Worm (Caenorhabditis elegans) whole organism, young adult: ENCODE results near the gene T25B9.3.

Source experiments
- B0035.1 ChIP-seq: sonication (generic microtip); optimal IDR thresholded peaks from 2 replicates; lab custom pipeline; 2016; ENCODE audit warnings: missing genetic modification characterization, mild to moderate bottlenecking, missing compliant biosample characterization, missing genotype, missing genetic modification reagents
- B0336.3 ChIP-seq: fragments of 200-800 bp; sonication (Bioruptor generic); IDR thresholded peaks from 2 replicates; pipeline ENCODE4 v1.3.6; 2022; ENCODE audit warnings: missing genetic modification characterization, missing compliant biosample characterization
- F10E7.11 ChIP-seq: sonication (generic microtip); optimal IDR thresholded peaks from 2 replicates; lab custom pipeline; 2017; ENCODE audit warnings: mild to moderate bottlenecking, missing genetic modification characterization, moderate library complexity, missing compliant biosample characterization
- F33H1.4 ChIP-seq: fragments of 200-800 bp; sonication (Bioruptor generic); IDR thresholded peaks from 2 replicates; pipeline ENCODE4 v1.3.6; 2022; ENCODE audit warnings: missing genetic modification reagents, missing genetic modification characterization, missing compliant biosample characterization
- F49E8.2 ChIP-seq: sonication (generic microtip); optimal IDR thresholded peaks from 3 replicates; lab custom pipeline; 2017; ENCODE audit warnings: missing genetic modification characterization, mild to moderate bottlenecking, missing compliant biosample characterization, antibody characterized with exemption, moderate library complexity; ENCODE audit not compliant: insufficient read depth
- F57C9.4 ChIP-seq: sonication (generic microtip); optimal IDR thresholded peaks from 2 replicates; lab custom pipeline; 2017; ENCODE audit warnings: mild to moderate bottlenecking, missing genetic modification characterization, missing compliant biosample characterization
- K11D2.4 ChIP-seq: fragments of 200-800 bp; sonication (Bioruptor generic); IDR thresholded peaks from 2 replicates; pipeline ENCODE4 v1.3.6; 2022; ENCODE audit warnings: missing genetic modification reagents, missing genetic modification characterization, missing compliant biosample characterization
- Y53F4B.3 ChIP-seq: fragments of 200-800 bp; sonication (Bioruptor generic); IDR thresholded peaks from 2 replicates; pipeline ENCODE4 v1.3.6; 2022; ENCODE audit warnings: missing genetic modification reagents, missing genetic modification characterization, missing compliant biosample characterization
- Y53G8AR.9 ChIP-seq: fragments of 200-800 bp; sonication (Bioruptor generic); conservative IDR thresholded peaks from 2 replicates; pipeline ENCODE4 v1.3.6; 2022; ENCODE audit warnings: missing genetic modification reagents, missing genetic modification characterization, missing compliant biosample characterization
- Y79H2A.3 ChIP-seq: fragments of 200-800 bp; sonication (Bioruptor generic); conservative IDR thresholded peaks from 2 replicates; pipeline ENCODE4 v1.3.6; 2022; ENCODE audit warnings: missing genetic modification reagents, missing genetic modification characterization, missing compliant biosample characterization
- Y95B8A.8 ChIP-seq: fragments of 200-800 bp; sonication (Bioruptor generic); IDR thresholded peaks from 2 replicates; pipeline ENCODE4 v1.3.6; 2022; ENCODE audit warnings: missing genetic modification reagents, missing genetic modification characterization, missing compliant biosample characterization
- ZK185.1 ChIP-seq: sonication (generic microtip); optimal IDR thresholded peaks from 2 replicates; lab custom pipeline; 2016; ENCODE audit warnings: mild to moderate bottlenecking, missing genetic modification characterization, missing compliant biosample characterization; ENCODE audit not compliant: poor library complexity, severe bottlenecking
- ama-1 ChIP-seq, 3 experiments: fragments of 150-350 bp in 1 of 3; sonication (generic microtip) in 2 of 3; optimal IDR thresholded peaks; 2 replicates each; lab custom pipeline; 2014 to 2018; ENCODE audit warnings: missing biosample characterization in 2 of 3, missing genetic modification characterization in 2 of 3, missing genetic modification reagents in 2 of 3
- aptf-2 ChIP-seq: fragments of 200-800 bp; sonication (Bioruptor generic); conservative IDR thresholded peaks from 2 replicates; pipeline ENCODE4 v1.3.6; 2022; ENCODE audit warnings: missing genetic modification reagents, missing genetic modification characterization, missing compliant biosample characterization
- attf-3 ChIP-seq: fragments of 200-800 bp; sonication (Bioruptor generic); conservative IDR thresholded peaks from 2 replicates; pipeline ENCODE4 v1.3.6; 2022; ENCODE audit warnings: missing genetic modification reagents, missing genetic modification characterization, missing compliant biosample characterization
- cebp-1 ChIP-seq, 2 experiments: fragments of 200-800 bp in 1 of 2; sonication (Bioruptor generic) in 1 of 2; sonication (generic microtip) in 1 of 2; IDR thresholded peaks in 1 of 2; optimal IDR thresholded peaks in 1 of 2; 2 replicates each; pipeline versions ENCODE4 v1.3.6 to Lab custom; 2017 to 2022; ENCODE audit warnings: missing compliant biosample characterization in 2 of 2, missing genetic modification characterization in 2 of 2, mild to moderate bottlenecking in 1 of 2, missing genetic modification reagents in 1 of 2, moderate library complexity in 1 of 2
- ceh-58 ChIP-seq: fragments of 200-800 bp; sonication (Bioruptor generic); IDR thresholded peaks from 2 replicates; pipeline ENCODE4 v1.3.6; 2022; ENCODE audit warnings: missing genetic modification characterization, missing compliant biosample characterization
- dpff-1 ChIP-seq: sonication (generic microtip); optimal IDR thresholded peaks from 2 replicates; lab custom pipeline; 2017; ENCODE audit warnings: mild to moderate bottlenecking, missing genetic modification characterization, missing compliant biosample characterization
- dpl-1 ChIP-seq: fragments of 150-350 bp; optimal IDR thresholded peaks from 2 replicates; lab custom pipeline; 2014; ENCODE audit warnings: missing biosample characterization, missing genetic modification reagents, missing genetic modification characterization
- efl-1 ChIP-seq: fragments of 150-350 bp; optimal IDR thresholded peaks from 2 replicates; lab custom pipeline; 2014; ENCODE audit warnings: missing biosample characterization, missing genetic modification reagents, missing genetic modification characterization
- egl-44 ChIP-seq: fragments of 200-800 bp; sonication (Bioruptor generic); IDR thresholded peaks from 2 replicates; pipeline ENCODE4 v1.3.6; 2022; ENCODE audit warnings: missing genetic modification reagents, missing genetic modification characterization, missing compliant biosample characterization
- fkh-3 ChIP-seq: sonication (generic microtip); optimal IDR thresholded peaks from 2 replicates; lab custom pipeline; 2016; ENCODE audit warnings: mild to moderate bottlenecking, missing genetic modification characterization, missing compliant biosample characterization
- hlh-26 ChIP-seq: fragments of 200-800 bp; sonication (Bioruptor generic); conservative IDR thresholded peaks from 2 replicates; pipeline ENCODE4 v1.3.6; 2022; ENCODE audit warnings: missing genetic modification reagents, missing genetic modification characterization, missing compliant biosample characterization
- lag-1 ChIP-seq: fragments of 200-800 bp; sonication (Bioruptor generic); IDR thresholded peaks from 2 replicates; pipeline ENCODE4 v1.3.6; 2022; ENCODE audit warnings: missing genetic modification reagents, missing genetic modification characterization, missing compliant biosample characterization
- let-607 ChIP-seq, 2 experiments: fragments of 200-800 bp in 1 of 2; sonication (Bioruptor generic) in 1 of 2; sonication (generic microtip) in 1 of 2; optimal IDR thresholded peaks; 2 replicates each; lab custom pipeline; 2016 to 2018; ENCODE audit warnings: mild to moderate bottlenecking in 2 of 2, missing compliant biosample characterization in 2 of 2, missing genetic modification characterization in 2 of 2, moderate library complexity in 2 of 2, missing genotype in 1 of 2
- lsl-1 ChIP-seq: fragments of 200-800 bp; sonication (Bioruptor generic); optimal IDR thresholded peaks from 2 replicates; lab custom pipeline; 2018; ENCODE audit warnings: mild to moderate bottlenecking, missing genetic modification characterization, moderate library complexity, missing compliant biosample characterization
- lsy-27 ChIP-seq: sonication (generic microtip); optimal IDR thresholded peaks from 2 replicates; lab custom pipeline; 2017; ENCODE audit warnings: missing genetic modification characterization, mild to moderate bottlenecking, missing compliant biosample characterization, antibody characterized with exemption, missing genotype, borderline replicate concordance; ENCODE audit not compliant: insufficient read depth
- mel-28 ChIP-seq: sonication (generic microtip); optimal IDR thresholded peaks from 2 replicates; lab custom pipeline; 2016; ENCODE audit warnings: borderline replicate concordance, mild to moderate bottlenecking, missing genetic modification characterization, missing compliant biosample characterization
- mxl-1 ChIP-seq: sonication (generic microtip); optimal IDR thresholded peaks from 2 replicates; lab custom pipeline; 2016; ENCODE audit warnings: missing genetic modification characterization, missing compliant biosample characterization
- nhr-120 ChIP-seq: fragments of 200-800 bp; sonication (Bioruptor generic); IDR thresholded peaks from 2 replicates; pipeline ENCODE4 v1.3.6; 2022; ENCODE audit warnings: missing genetic modification characterization, missing compliant biosample characterization
- nhr-90 ChIP-seq: sonication (generic microtip); optimal IDR thresholded peaks from 2 replicates; lab custom pipeline; 2016; ENCODE audit warnings: missing genotype, mild to moderate bottlenecking, missing genetic modification characterization, missing compliant biosample characterization
- rec-8 ChIP-seq, 2 experiments: sonication (generic microtip); optimal IDR thresholded peaks; 2 replicates each; lab custom pipeline; 2016; ENCODE audit warnings: mild to moderate bottlenecking in 2 of 2, missing genetic modification characterization in 2 of 2, missing genetic modification reagents in 2 of 2, missing genotype in 2 of 2, missing biosample characterization in 1 of 2, missing compliant biosample characterization in 1 of 2, moderate library complexity in 1 of 2
- sea-2 ChIP-seq: fragments of 200-800 bp; sonication (Bioruptor generic); IDR thresholded peaks from 2 replicates; pipeline ENCODE4 v1.3.6; 2022; ENCODE audit warnings: missing genetic modification characterization, missing compliant biosample characterization
- snpc-1.1 ChIP-seq: sonication (generic microtip); optimal IDR thresholded peaks from 2 replicates; lab custom pipeline; 2017; ENCODE audit warnings: missing genetic modification characterization, mild to moderate bottlenecking, missing compliant biosample characterization, antibody characterized with exemption, moderate library complexity, missing genotype, missing genetic modification reagents; ENCODE audit not compliant: insufficient read depth
- ztf-26 ChIP-seq: sonication (generic microtip); optimal IDR thresholded peaks from 2 replicates; lab custom pipeline; 2017; ENCODE audit warnings: missing genetic modification characterization, missing compliant biosample characterization

T25B9.3 gene

DNA sequence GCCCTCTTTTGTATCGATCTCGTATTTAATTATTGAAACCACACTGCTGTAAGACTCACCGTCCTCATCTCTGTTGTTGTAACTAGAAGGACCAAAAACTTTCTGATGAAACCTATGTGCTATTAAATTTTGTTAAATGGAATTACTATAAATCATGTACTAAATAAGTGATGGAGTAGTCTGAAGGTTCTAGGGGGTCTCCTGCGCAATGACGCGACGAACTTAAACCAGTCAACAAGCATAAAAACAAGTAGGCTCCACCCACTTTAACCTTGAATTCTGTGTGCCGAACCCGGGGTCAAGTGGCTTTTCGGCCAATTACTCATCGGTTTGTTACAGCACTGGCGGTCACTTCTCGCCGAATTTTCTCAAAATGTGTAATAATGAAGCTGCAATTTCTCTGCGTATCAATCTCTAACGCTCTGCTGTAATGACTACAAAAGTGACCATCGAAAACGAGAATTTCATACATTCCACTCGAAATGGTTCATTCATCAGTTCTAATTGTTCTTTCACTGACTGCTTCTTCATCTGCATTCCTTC lies 7.5 kb upstream of the T25B9.3 start, which contains the start of gene grl-21 (continued):
- TF ChIP-seq Y79H2A.3 (GFP tag; lab: Robert Waterston, UW) (no peak), Y53G8AR.9 (GFP tag; lab: Robert Waterston, UW) (0 out of 2 replicates have a peak, but pooled peaks have one; percentile 43), attf-3 (GFP tag; lab: Robert Waterston, UW) (0 out of 2 replicates have a peak, but pooled peaks have one; percentile 16), aptf-2 (GFP tag; lab: Robert Waterston, UW) (no peak), Y95B8A.8 (GFP tag; lab: Robert Waterston, UW) (no peak), mel-28 (tag; lab: Kevin White, UChicago) (peak; percentile 8), sea-2 (GFP tag; lab: Robert Waterston, UW) (no peak), F49E8.2 (tag; lab: Kevin White, UChicago) (peak; percentile 36), dpl-1 (no peak), F10E7.11 (tag; lab: Kevin White, UChicago) (peak; percentile 12), Y53F4B.3 (GFP tag; lab: Robert Waterston, UW) (no peak), lag-1 (no peak)
- TF ChIP-seq, all 124 proteins: peak for 20

DNA sequence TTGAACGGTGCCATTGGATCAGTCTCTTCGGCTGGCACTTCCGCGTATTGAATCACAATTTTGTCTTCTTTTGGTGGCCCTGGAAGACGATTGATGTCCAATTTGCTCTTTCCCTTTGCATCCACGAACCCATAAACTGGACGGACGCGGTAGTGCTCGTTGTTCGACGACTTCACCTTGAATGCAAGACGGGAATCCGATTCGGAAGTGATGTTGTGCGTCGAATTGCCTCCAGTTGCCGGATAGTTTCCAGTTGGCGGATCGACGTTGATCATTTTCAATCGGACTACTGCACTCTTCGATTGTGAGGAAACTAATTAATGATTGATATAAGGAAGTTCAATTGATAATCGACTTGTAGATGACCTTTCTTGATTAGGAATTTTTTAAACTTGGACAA lies 6.2 kb upstream of the T25B9.3 start, which contains the start of gene ssp-34:
ssp-34 (minus strand) TSS at position 275 of the 400 bp plus-strand sequence.
- no peak for TF ChIP-seq mxl-1 (tag; lab: Kevin White, UChicago)

DNA sequence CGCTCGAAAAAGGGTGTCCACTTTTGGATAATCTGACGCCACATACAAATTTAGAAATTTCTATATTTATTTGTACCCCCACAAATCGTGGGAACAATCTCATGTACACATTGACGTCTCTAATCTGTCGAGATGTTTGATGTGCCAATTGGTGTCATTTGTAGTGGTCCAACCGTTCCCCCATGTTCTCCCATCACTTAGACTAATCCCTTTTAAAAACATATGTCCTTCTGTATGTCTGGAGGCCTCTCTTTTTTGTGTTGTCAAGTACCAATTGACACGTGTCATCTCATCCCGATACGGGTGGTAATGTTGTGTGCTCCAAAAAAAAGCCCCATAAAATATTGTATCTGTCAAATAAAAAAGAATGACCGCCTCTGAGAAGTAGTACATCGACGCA lies 757 bp downstream of the T25B9.3 start:
- TF ChIP-seq cebp-1 (GFP tag; IDR thresholded peaks at IDR 0.05; lab: Robert Waterston, UW) (no peak), cebp-1 (tag; optimal IDR thresholded peaks at IDR 0.05; lab: Kevin White, UChicago) (no peak), F57C9.4 (tag; lab: Kevin White, UChicago) (no peak), dpff-1 (tag; lab: Kevin White, UChicago) (no peak), ama-1 (optimal IDR thresholded peaks at IDR 0.05; lab: Kevin White, UChicago) (no peak), ama-1 (GFP tag; optimal IDR thresholded peaks at IDR 0.05; lab: Kevin White, UChicago) (no peak), rec-8 (tag; optimal IDR thresholded peaks at IDR 0.05; lab: Kevin White, UChicago) (no peak), K11D2.4 (no peak), B0336.3 (GFP tag; lab: Robert Waterston, UW) (no peak), lsy-27 (tag; lab: Kevin White, UChicago) (no peak), let-607 (tag; optimal IDR thresholded peaks at IDR 0.05; lab: Kevin White, UChicago) (no peak), ceh-58 (no peak), B0035.1 (tag; lab: Kevin White, UChicago) (no peak), hlh-26 (no peak), F33H1.4 (no peak)

DNA sequence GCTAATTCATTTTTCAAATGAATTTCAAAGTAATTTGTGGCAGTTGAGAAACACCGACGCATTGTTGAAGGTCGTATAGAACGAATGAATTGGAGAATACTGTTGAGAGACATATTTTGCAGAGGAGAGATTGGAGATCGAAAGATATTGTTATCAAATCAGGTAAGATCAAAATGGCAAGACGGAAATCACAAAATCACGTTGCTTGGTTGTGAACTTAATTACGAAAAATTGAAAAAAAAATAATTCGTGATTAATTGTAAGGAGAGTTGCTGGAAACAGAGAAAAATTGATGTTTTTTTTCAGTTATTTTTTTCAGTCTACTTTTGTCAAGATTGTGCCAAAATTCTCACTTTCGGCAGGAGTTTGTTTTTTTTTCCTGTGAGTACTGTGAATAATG lies 5.5 kb downstream of the T25B9.3 start, which contains the start of gene T25B9.1:
T25B9.1 (minus strand) TSS at position 101 of the 400 bp plus-strand sequence.
- TF ChIP-seq aptf-2 (GFP tag; lab: Robert Waterston, UW) (no peak), lsl-1 (GFP tag; lab: Kevin White, UChicago) (no peak), fkh-3 (no peak), mel-28 (tag; lab: Kevin White, UChicago) (no peak), nhr-120 (GFP tag; lab: Robert Waterston, UW) (no peak), efl-1 (GFP tag; lab: Kevin White, UChicago) (no peak), egl-44 (GFP tag; lab: Robert Waterston, UW) (no peak), snpc-1.1 (tag; lab: Kevin White, UChicago) (no peak), ztf-26 (tag; lab: Kevin White, UChicago) (no peak), nhr-90 (tag; lab: Kevin White, UChicago) (no peak), ZK185.1 (no peak)
